Fruit fly (Drosophila melanogaster) whole organism, embryonic: ENCODE results near the gene CG18598.

Experiments used
- Awh ChIP-seq: fragments of 200-800 bp; sonication (Bioruptor generic); IDR thresholded peaks from 2 replicates; pipeline ENCODE4, ENCODE4 v1.3.6; 2022; ENCODE audit warnings: missing biosample characterization, missing genetic modification characterization
- BtbVII ChIP-seq: fragments of 200-800 bp; sonication (Bioruptor generic); optimal IDR thresholded peaks from 3 replicates; lab custom pipeline; 2017; ENCODE audit warnings: missing biosample characterization, mild to moderate bottlenecking, missing genetic modification characterization
- CG10959 ChIP-seq: fragments of 200-800 bp; sonication (Bioruptor generic); IDR thresholded peaks from 2 replicates; pipeline ENCODE4 v1.3.6; 2022; ENCODE audit warnings: missing biosample characterization, missing genetic modification characterization
- CG12219 ChIP-seq: fragments of 200-800 bp; sonication (Bioruptor generic); optimal IDR thresholded peaks from 3 replicates; lab custom pipeline; 2018; ENCODE audit warnings: missing biosample characterization, mild to moderate bottlenecking, missing genetic modification characterization
- CG1233 ChIP-seq: fragments of 200-800 bp; sonication (Bioruptor generic); optimal IDR thresholded peaks from 4 replicates; lab custom pipeline; 2018; ENCODE audit warnings: missing biosample characterization, mild to moderate bottlenecking, missing genetic modification characterization
- CG12659 ChIP-seq: fragments of 200-800 bp; sonication (Bioruptor generic); optimal IDR thresholded peaks from 3 replicates; lab custom pipeline; 2017; ENCODE audit warnings: mild to moderate bottlenecking, missing biosample characterization, missing genetic modification reagents, missing genetic modification characterization
- CG12769 ChIP-seq: fragments of 200-800 bp; sonication (Bioruptor generic); optimal IDR thresholded peaks from 2 replicates; lab custom pipeline; 2019; ENCODE audit warnings: missing biosample characterization, mild to moderate bottlenecking, missing genetic modification characterization, moderate library complexity
- CG13296 ChIP-seq: fragments of 200-800 bp; sonication (Bioruptor generic); optimal IDR thresholded peaks from 3 replicates; lab custom pipeline; 2018; ENCODE audit warnings: missing biosample characterization, mild to moderate bottlenecking, missing genetic modification characterization
- CG13424 ChIP-seq: fragments of 200-800 bp; sonication (Bioruptor generic); optimal IDR thresholded peaks from 2 replicates; lab custom pipeline; 2019; ENCODE audit warnings: missing biosample characterization, mild to moderate bottlenecking, missing genetic modification characterization, moderate library complexity
- CG15269 ChIP-seq: fragments of 200-800 bp; sonication (Bioruptor generic); optimal IDR thresholded peaks from 2 replicates; lab custom pipeline; 2018; ENCODE audit warnings: missing biosample characterization, mild to moderate bottlenecking, missing genetic modification characterization, moderate library complexity
- CG17361 ChIP-seq: fragments of 200-800 bp; sonication (Bioruptor generic); IDR thresholded peaks from 3 replicates; pipeline ENCODE4 v1.3.6; 2022; ENCODE audit warnings: missing biosample characterization, missing genetic modification characterization
- CG2678 ChIP-seq: fragments of 200-800 bp; sonication (Bioruptor generic); optimal IDR thresholded peaks from 3 replicates; lab custom pipeline; 2019; ENCODE audit warnings: missing biosample characterization, mild to moderate bottlenecking, missing genetic modification characterization, moderate library complexity
- CG2712 ChIP-seq: fragments of 200-800 bp; optimal IDR thresholded peaks from 3 replicates; lab custom pipeline; 2019; ENCODE audit warnings: missing biosample characterization, mild to moderate bottlenecking, missing genetic modification characterization, moderate library complexity
- CG30403 ChIP-seq: fragments of 200-800 bp; sonication (Bioruptor generic); optimal IDR thresholded peaks from 3 replicates; lab custom pipeline; 2016; ENCODE audit warnings: missing biosample characterization, missing genetic modification characterization
- CG3281 ChIP-seq: fragments of 200-800 bp; sonication (Bioruptor generic); optimal IDR thresholded peaks from 3 replicates; lab custom pipeline; 2017; ENCODE audit warnings: missing biosample characterization, mild to moderate bottlenecking, missing genetic modification characterization
- CG4424 ChIP-seq: fragments of 200-800 bp; sonication (Bioruptor generic); optimal IDR thresholded peaks from 3 replicates; lab custom pipeline; 2016; ENCODE audit warnings: missing biosample characterization, missing genetic modification characterization
- CG6765 ChIP-seq: fragments of 200-800 bp; sonication (Bioruptor generic); optimal IDR thresholded peaks from 3 replicates; lab custom pipeline; 2017; ENCODE audit warnings: missing biosample characterization, mild to moderate bottlenecking, missing genetic modification characterization
- CG6791 ChIP-seq: fragments of 200-800 bp; sonication (Bioruptor generic); IDR thresholded peaks from 3 replicates; pipeline ENCODE4 v1.3.6; 2022; ENCODE audit warnings: missing biosample characterization, missing genetic modification characterization; ENCODE audit not compliant: partially characterized antibody
- CG8290 ChIP-seq, 3 experiments: fragments of 200-800 bp; sonication (Bioruptor generic); optimal IDR thresholded peaks; 2 replicates each; lab custom pipeline; 2016 to 2019; ENCODE audit warnings: missing biosample characterization in 3 of 3, missing genetic modification characterization in 3 of 3, mild to moderate bottlenecking in 2 of 3, moderate library complexity in 1 of 3
- CG9876 ChIP-seq: fragments of 200-800 bp; sonication (Bioruptor generic); optimal IDR thresholded peaks from 2 replicates; lab custom pipeline; 2016; ENCODE audit warnings: missing biosample characterization, missing genetic modification characterization
- CoRest ChIP-seq: fragments of 200-800 bp; sonication (Bioruptor generic); optimal IDR thresholded peaks from 3 replicates; lab custom pipeline; 2018; ENCODE audit warnings: missing biosample characterization, mild to moderate bottlenecking, missing genetic modification characterization, moderate library complexity
- Deaf1 ChIP-seq: fragments of 200-800 bp; optimal IDR thresholded peaks from 3 replicates; lab custom pipeline; 2019; ENCODE audit warnings: missing biosample characterization, mild to moderate bottlenecking, missing genetic modification characterization, moderate library complexity
- Drgx ChIP-seq: fragments of 200-800 bp; sonication (Bioruptor generic); IDR thresholded peaks from 2 replicates; pipeline ENCODE4 v1.3.6; 2022; ENCODE audit warnings: missing biosample characterization, missing genetic modification characterization
- Fer1 ChIP-seq: fragments of 200-800 bp; sonication (Bioruptor generic); optimal IDR thresholded peaks from 2 replicates; lab custom pipeline; 2017; ENCODE audit warnings: missing biosample characterization, mild to moderate bottlenecking, missing genetic modification characterization
- HLH4C ChIP-seq: fragments of 200-800 bp; sonication (Bioruptor generic); IDR thresholded peaks from 3 replicates; pipeline ENCODE4 v1.3.6; 2022; ENCODE audit warnings: missing biosample characterization, missing genetic modification characterization; ENCODE audit not compliant: partially characterized antibody
- Hr51 ChIP-seq, 2 experiments: fragments of 200-800 bp; sonication (Bioruptor generic); optimal IDR thresholded peaks; 2 replicates in 1 of 2; 3 replicates in 1 of 2; lab custom pipeline; 2016 to 2018; ENCODE audit warnings: missing biosample characterization in 2 of 2, missing genetic modification characterization in 2 of 2, mild to moderate bottlenecking in 1 of 2, moderate library complexity in 1 of 2
- Hsf ChIP-seq: fragments of 200-800 bp; sonication (Bioruptor generic); optimal IDR thresholded peaks from 3 replicates; lab custom pipeline; 2016; ENCODE audit warnings: missing biosample characterization, missing genetic modification characterization
- Lhr ChIP-seq: fragments of 200-800 bp; sonication (Bioruptor generic); optimal IDR thresholded peaks from 3 replicates; lab custom pipeline; 2017; ENCODE audit warnings: mild to moderate bottlenecking, missing biosample characterization, missing genetic modification reagents, missing genetic modification characterization
- MTF-1 ChIP-seq: fragments of 200-800 bp; sonication (Bioruptor generic); optimal IDR thresholded peaks from 2 replicates; lab custom pipeline; 2018; ENCODE audit warnings: missing biosample characterization, mild to moderate bottlenecking, missing genetic modification characterization, borderline replicate concordance
- Mes4 ChIP-seq: fragments of 200-800 bp; sonication (Bioruptor generic); optimal IDR thresholded peaks from 2 replicates; lab custom pipeline; 2016; ENCODE audit warnings: missing biosample characterization, missing genetic modification characterization
- PHDP ChIP-seq: fragments of 200-800 bp; sonication (Bioruptor generic); optimal IDR thresholded peaks from 3 replicates; lab custom pipeline; 2018; ENCODE audit warnings: missing biosample characterization, mild to moderate bottlenecking, missing genetic modification characterization, moderate library complexity
- Rfx ChIP-seq: fragments of 200-800 bp; sonication (Bioruptor generic); IDR thresholded peaks from 2 replicates; pipeline ENCODE4 v1.3.6; 2022; ENCODE audit warnings: missing biosample characterization, missing genetic modification characterization
- Scr ChIP-seq: fragments of 200-800 bp; sonication (Bioruptor generic); IDR thresholded peaks from 2 replicates; pipeline ENCODE4 v1.3.6; 2022; ENCODE audit warnings: missing biosample characterization, missing genetic modification characterization; ENCODE audit not compliant: partially characterized antibody
- Sox100B ChIP-seq: fragments of 200-800 bp; sonication (Bioruptor generic); optimal IDR thresholded peaks from 3 replicates; lab custom pipeline; 2018; ENCODE audit warnings: missing biosample characterization, mild to moderate bottlenecking, missing genetic modification characterization
- Stat92E ChIP-seq, 3 experiments: fragments of >200 bp in 2 of 3; fragments of 200-800 bp in 1 of 3; sonication (Bioruptor generic) in 1 of 3; optimal IDR thresholded peaks; 2 replicates each; lab custom pipeline; 2017 to 2019; ENCODE audit warnings: missing biosample characterization in 3 of 3, missing genetic modification characterization in 3 of 3, mild to moderate bottlenecking in 1 of 3, moderate library complexity in 1 of 3
- bsh ChIP-seq, 2 experiments: fragments of 200-800 bp; sonication (Bioruptor generic); optimal IDR thresholded peaks; 2 replicates each; lab custom pipeline; 2017 to 2018; ENCODE audit warnings: mild to moderate bottlenecking in 2 of 2, missing biosample characterization in 2 of 2, missing genetic modification characterization in 2 of 2, moderate library complexity in 1 of 2
- crc ChIP-seq: fragments of 200-800 bp; sonication (Bioruptor generic); optimal IDR thresholded peaks from 2 replicates; lab custom pipeline; 2016; ENCODE audit warnings: missing biosample characterization, missing genetic modification characterization
- dm ChIP-seq: fragments of 200-800 bp; sonication (Bioruptor generic); optimal IDR thresholded peaks from 3 replicates; lab custom pipeline; 2016; ENCODE audit warnings: missing biosample characterization, missing genetic modification characterization
- dmrt99B ChIP-seq: fragments of 200-800 bp; sonication (Bioruptor generic); optimal IDR thresholded peaks from 2 replicates; lab custom pipeline; 2018; ENCODE audit warnings: missing biosample characterization, mild to moderate bottlenecking, missing genetic modification characterization, moderate library complexity
- eve ChIP-seq, 2 experiments: fragments of >200 bp; optimal IDR thresholded peaks; 2 replicates each; lab custom pipeline; 2017; ENCODE audit warnings: missing biosample characterization in 2 of 2, missing genetic modification characterization in 2 of 2
- fd96Cb ChIP-seq: fragments of 200-800 bp; sonication (Bioruptor generic); optimal IDR thresholded peaks from 2 replicates; lab custom pipeline; 2018; ENCODE audit warnings: missing biosample characterization, mild to moderate bottlenecking, missing genetic modification characterization, moderate library complexity
- gfzf ChIP-seq: fragments of 200-800 bp; sonication (Bioruptor generic); optimal IDR thresholded peaks from 2 replicates; lab custom pipeline; 2016; ENCODE audit warnings: missing biosample characterization, mild to moderate bottlenecking, missing genetic modification characterization, moderate library complexity
- grau ChIP-seq: fragments of 200-800 bp; optimal IDR thresholded peaks from 3 replicates; lab custom pipeline; 2019; ENCODE audit warnings: missing biosample characterization, mild to moderate bottlenecking, missing genetic modification characterization, moderate library complexity
- her ChIP-seq: fragments of 200-800 bp; sonication (Bioruptor generic); optimal IDR thresholded peaks from 2 replicates; lab custom pipeline; 2016; ENCODE audit warnings: missing biosample characterization, missing genetic modification characterization
- mld ChIP-seq: fragments of 200-800 bp; sonication (Bioruptor generic); IDR thresholded peaks from 3 replicates; pipeline ENCODE4 v1.3.6; 2022; ENCODE audit warnings: missing biosample characterization, missing genetic modification characterization; ENCODE audit not compliant: partially characterized antibody
- rib ChIP-seq: fragments of 200-800 bp; sonication (Bioruptor generic); IDR thresholded peaks from 2 replicates; pipeline ENCODE4 v1.3.6; 2022; ENCODE audit warnings: missing biosample characterization, missing genetic modification characterization
- run ChIP-seq: fragments of 200-800 bp; sonication (Bioruptor generic); optimal IDR thresholded peaks from 3 replicates; lab custom pipeline; 2018; ENCODE audit warnings: missing biosample characterization, mild to moderate bottlenecking, missing genetic modification characterization
- sens ChIP-seq: fragments of 200-800 bp; sonication (Bioruptor generic); peaks from one replicate; lab custom pipeline; 2016; ENCODE audit warnings: missing biosample characterization, missing genetic modification characterization

Gene CG18598

DNA sequence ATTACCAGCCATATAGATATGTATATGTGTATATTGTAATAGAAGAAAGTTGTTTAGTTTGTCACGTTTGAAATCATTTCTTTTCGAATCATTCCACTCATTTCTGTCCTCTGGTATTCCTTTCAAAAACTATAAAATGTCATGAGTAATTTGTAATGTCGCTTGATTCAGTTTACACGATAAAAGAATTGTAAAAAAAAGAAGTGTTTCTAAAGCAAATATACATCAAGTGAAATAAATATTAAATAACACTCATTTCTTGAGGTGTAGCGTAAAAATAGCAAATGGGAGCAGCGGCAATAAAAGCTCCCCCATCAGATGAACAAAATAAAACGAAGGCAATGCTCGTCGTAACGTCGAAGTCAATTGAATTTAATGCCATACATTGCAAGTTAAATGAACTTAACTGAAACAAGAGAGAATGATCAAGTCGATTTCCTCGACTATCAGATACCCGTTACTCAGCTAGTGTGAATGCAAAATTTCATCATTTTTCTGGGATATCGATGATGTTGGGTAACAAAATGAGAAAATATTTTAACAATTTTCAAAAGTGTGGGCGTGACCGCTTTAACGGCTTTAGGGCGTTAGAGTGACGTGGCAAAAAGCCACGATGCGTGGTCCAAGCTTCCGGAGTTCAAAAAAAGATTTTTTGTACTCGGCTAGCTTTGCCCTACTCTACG is 44.5 kb downstream of the CG18598 start (continued):
- TF ChIP-seq mld: 0 out of 3 replicates have a peak, but pooled peaks have one; percentile 53
- 0 out of 2 replicates have a peak, but pooled peaks have one; percentile 20 for TF ChIP-seq Drgx (GFP tag; lab: Robert Waterston, UW)
- TF ChIP-seq CG17361 (GFP tag; lab: Robert Waterston, UW): peak; percentile 45; the same call in 2 of the 3 replicates
- peak in 1 of 2 experiments; percentile 63 for TF ChIP-seq Hr51 (GFP tag; optimal IDR thresholded peaks at IDR 0.05; lab: Kevin White, UChicago)
- TF ChIP-seq sens (GFP tag; lab: Kevin White, UChicago): peak; percentile 66
- peak; percentile 28 for TF ChIP-seq dmrt99B (tag; lab: Kevin White, UChicago)
- no peak for TF ChIP-seq Mes4
- TF ChIP-seq CG15269 (tag; lab: Kevin White, UChicago): peak; percentile 50
- TF ChIP-seq grau (tag; lab: Kevin White, UChicago): peak; percentile 23
- peak; percentile 28 for TF ChIP-seq CG2678
- TF ChIP-seq CG13424: peak; percentile 31
- peak; percentile 59 for TF ChIP-seq HLH4C (GFP tag; lab: Robert Waterston, UW)
- TF ChIP-seq CG9876 (GFP tag; lab: Kevin White, UChicago): no peak
- no peak for TF ChIP-seq CG10959 (GFP tag; lab: Robert Waterston, UW)
- no peak for TF ChIP-seq rib (GFP tag; lab: Robert Waterston, UW)
- peak; percentile 16 for TF ChIP-seq CG12219 (GFP tag; lab: Kevin White, UChicago)
- TF ChIP-seq CG6791 (GFP tag; lab: Robert Waterston, UW): peak; percentile 59; the same call in 2 of the 3 replicates
- peak; percentile 22 for TF ChIP-seq CG30403 (GFP tag; lab: Kevin White, UChicago)
- peak; percentile 5 for TF ChIP-seq PHDP (tag; lab: Kevin White, UChicago)
- peak; percentile 11 for TF ChIP-seq Deaf1 (tag; lab: Kevin White, UChicago)
- no peak for TF ChIP-seq fd96Cb (tag; lab: Kevin White, UChicago)
- no peak for TF ChIP-seq dm
- peak in 1 of 2 experiments; percentile 18 for TF ChIP-seq bsh (GFP tag; optimal IDR thresholded peaks at IDR 0.05; lab: Kevin White, UChicago)
- TF ChIP-seq Sox100B (GFP tag; lab: Kevin White, UChicago): no peak
- no peak for TF ChIP-seq CG4424 (GFP tag; lab: Kevin White, UChicago)
- TF ChIP-seq crc (GFP tag; lab: Kevin White, UChicago): no peak
- peak; percentile 5 for TF ChIP-seq Hsf (GFP tag; lab: Kevin White, UChicago)
- peak; percentile 46 for TF ChIP-seq CoRest (tag; lab: Kevin White, UChicago)
- TF ChIP-seq CG2712: peak; percentile 21
- TF ChIP-seq CG12659: peak; percentile 14

DNA sequence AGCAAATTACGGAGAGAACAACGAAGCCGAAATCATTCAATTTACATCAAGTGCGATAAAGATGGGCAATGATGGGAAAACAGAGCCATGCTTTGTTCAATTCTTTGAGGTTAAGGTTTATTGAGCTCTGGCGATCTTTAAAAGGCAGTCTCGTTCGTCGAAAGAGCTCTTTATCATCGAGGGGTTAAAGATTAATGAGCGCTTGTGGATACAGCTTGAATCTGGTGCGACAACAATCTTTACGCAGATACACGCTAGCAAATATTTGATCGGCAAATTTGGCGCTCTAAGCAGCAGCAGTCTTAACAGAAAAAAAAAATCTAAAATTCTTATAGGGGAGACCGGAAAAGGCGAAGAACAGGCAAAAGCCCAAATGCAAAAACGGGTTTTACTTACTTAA is 45.2 kb downstream of the CG18598 start:
- TF ChIP-seq CG6765 (GFP tag; lab: Kevin White, UChicago) (peak; percentile 53), Lhr (no peak), MTF-1 (GFP tag; lab: Kevin White, UChicago) (no peak), Awh (GFP tag; lab: Robert Waterston, UW) (no peak), CG13296 (GFP tag; lab: Kevin White, UChicago) (peak; percentile 44), gfzf (no peak), run (tag; lab: Kevin White, UChicago) (no peak), CG1233 (peak; percentile 22), CG3281 (GFP tag; lab: Kevin White, UChicago) (peak; percentile 50), her (GFP tag; lab: Kevin White, UChicago) (peak; percentile 3), BtbVII (GFP tag; lab: Kevin White, UChicago) (peak; percentile 57), CG2678 (peak; percentile 29), Stat92E (GFP tag; optimal IDR thresholded peaks at IDR 0.05; lab: Kevin White, UChicago) (no peak), Rfx (peak; percentile 30; the same call in 1 of the 2 replicates), Scr (GFP tag; lab: Robert Waterston, UW) (no peak), CG8290 (GFP tag; optimal IDR thresholded peaks at IDR 0.05; lab: Kevin White, UChicago) (no peak), CG8290 (tag; optimal IDR thresholded peaks at IDR 0.05; lab: Kevin White, UChicago) (peak in 1 of 2 experiments; percentile 46), CG12769 (tag; lab: Kevin White, UChicago) (peak; percentile 23), eve (GFP tag; optimal IDR thresholded peaks at IDR 0.05; lab: Kevin White, UChicago) (peak in 1 of 2 experiments; percentile 45), Fer1 (GFP tag; lab: Kevin White, UChicago) (peak; percentile 51)
